Fruit fly (Drosophila melanogaster) whole organism, embryonic: ENCODE data around the gene bab2.
A peak's percentile ranks its signal among the peaks of the same experiment; 100 is the strongest.

Experiments used
- CG11504 ChIP-seq: fragments of 200-800 bp; sonication (Bioruptor generic); optimal IDR thresholded peaks from 3 replicates; lab custom pipeline; 2019; ENCODE audit warnings: missing biosample characterization, mild to moderate bottlenecking, missing genetic modification characterization, moderate library complexity
- CG11560 ChIP-seq: fragments of 200-800 bp; sonication (Bioruptor generic); IDR thresholded peaks from 3 replicates; pipeline ENCODE4 v1.3.6; 2022; ENCODE audit warnings: missing biosample characterization, missing genetic modification characterization
- CG11723 ChIP-seq: fragments of 200-800 bp; sonication (Bioruptor generic); optimal IDR thresholded peaks from 2 replicates; lab custom pipeline; 2017; ENCODE audit warnings: missing biosample characterization, mild to moderate bottlenecking, missing genetic modification characterization
- CG12104 ChIP-seq: fragments of 200-800 bp; sonication (Bioruptor generic); optimal IDR thresholded peaks from 3 replicates; lab custom pipeline; 2016; ENCODE audit warnings: missing biosample characterization, missing genetic modification characterization
- CG12299 ChIP-seq: fragments of 200-800 bp; sonication (Bioruptor generic); optimal IDR thresholded peaks from 2 replicates; lab custom pipeline; 2018; ENCODE audit warnings: missing biosample characterization, mild to moderate bottlenecking, missing genetic modification characterization
- CG12744 ChIP-seq: fragments of 200-800 bp; sonication (Bioruptor generic); optimal IDR thresholded peaks from 2 replicates; lab custom pipeline; 2016; ENCODE audit warnings: missing biosample characterization, missing genetic modification characterization
- CG13287 ChIP-seq: fragments of 200-800 bp; sonication (Bioruptor generic); IDR thresholded peaks from 2 replicates; pipeline ENCODE4 v1.3.6; 2022; ENCODE audit warnings: missing biosample characterization, missing genetic modification characterization; ENCODE audit not compliant: partially characterized antibody
- CG14667 ChIP-seq: fragments of 200-800 bp; sonication (Bioruptor generic); IDR thresholded peaks from 2 replicates; pipeline ENCODE4 v1.3.6; 2022; ENCODE audit warnings: missing biosample characterization, missing genetic modification characterization
- CG15479 ChIP-seq: fragments of 200-800 bp; sonication (Bioruptor generic); optimal IDR thresholded peaks from 3 replicates; lab custom pipeline; 2019; ENCODE audit warnings: missing biosample characterization, mild to moderate bottlenecking, missing genetic modification characterization, moderate library complexity
- CG15696 ChIP-seq: fragments of 200-800 bp; sonication (Bioruptor generic); optimal IDR thresholded peaks from 2 replicates; lab custom pipeline; 2019; ENCODE audit warnings: missing biosample characterization, mild to moderate bottlenecking, missing genetic modification characterization, moderate library complexity
- CG17361 ChIP-seq: fragments of 200-800 bp; sonication (Bioruptor generic); IDR thresholded peaks from 3 replicates; pipeline ENCODE4 v1.3.6; 2022; ENCODE audit warnings: missing biosample characterization, missing genetic modification characterization
- CG1792 ChIP-seq: fragments of 200-800 bp; sonication (Bioruptor generic); optimal IDR thresholded peaks from 2 replicates; lab custom pipeline; 2016; ENCODE audit warnings: missing biosample characterization, missing genetic modification characterization
- CG32767 ChIP-seq: fragments of 200-800 bp; sonication (Bioruptor generic); IDR thresholded peaks from 2 replicates; pipeline ENCODE4 v1.3.6; 2022; ENCODE audit warnings: missing biosample characterization, missing genetic modification characterization
- CG32772 ChIP-seq: fragments of 200-800 bp; sonication (Bioruptor generic); IDR thresholded peaks from 2 replicates; pipeline ENCODE4 v1.3.6; 2022; ENCODE audit warnings: missing biosample characterization, missing genetic modification characterization
- CG3838 ChIP-seq: fragments of 200-800 bp; sonication (Bioruptor generic); optimal IDR thresholded peaks from 3 replicates; lab custom pipeline; 2016; ENCODE audit warnings: missing biosample characterization, missing genetic modification characterization
- CG3847 ChIP-seq: fragments of 200-800 bp; sonication (Bioruptor generic); IDR thresholded peaks from 2 replicates; pipeline ENCODE4 v1.3.6; 2022; ENCODE audit warnings: missing biosample characterization, missing genetic modification characterization
- CG4404 ChIP-seq: fragments of 200-800 bp; sonication (Bioruptor generic); IDR thresholded peaks from 2 replicates; pipeline ENCODE4 v1.3.6; 2022; ENCODE audit warnings: missing biosample characterization, missing genetic modification characterization
- CG5245 ChIP-seq: fragments of 200-800 bp; sonication (Bioruptor generic); optimal IDR thresholded peaks from 3 replicates; lab custom pipeline; 2016; ENCODE audit warnings: missing biosample characterization, missing genetic modification characterization
- CG7357 ChIP-seq: fragments of 200-800 bp; sonication (Bioruptor generic); IDR thresholded peaks from 3 replicates; pipeline ENCODE4 v1.3.6; 2022; ENCODE audit warnings: missing biosample characterization, missing genetic modification characterization
- CG7745 ChIP-seq: fragments of 200-800 bp; sonication (Bioruptor generic); optimal IDR thresholded peaks from 2 replicates; lab custom pipeline; 2018; ENCODE audit warnings: missing biosample characterization, mild to moderate bottlenecking, missing genetic modification characterization, moderate library complexity
- CG7928 ChIP-seq: fragments of 200-800 bp; sonication (Bioruptor generic); optimal IDR thresholded peaks from 2 replicates; lab custom pipeline; 2017; ENCODE audit warnings: missing biosample characterization, mild to moderate bottlenecking, missing genetic modification characterization
- CG8388 ChIP-seq: fragments of 200-800 bp; sonication (Bioruptor generic); optimal IDR thresholded peaks from 2 replicates; lab custom pipeline; 2019; ENCODE audit warnings: missing biosample characterization, mild to moderate bottlenecking, missing genetic modification characterization, moderate library complexity
- CTCF ChIP-seq: fragments of 200-800 bp; sonication (Bioruptor generic); optimal IDR thresholded peaks from 2 replicates; lab custom pipeline; 2017; ENCODE audit warnings: missing biosample characterization, mild to moderate bottlenecking, missing genetic modification characterization, moderate library complexity
- Dref ChIP-seq: fragments of 200-800 bp; sonication (Bioruptor generic); IDR thresholded peaks from 2 replicates; pipeline ENCODE4 v1.3.6; 2022; ENCODE audit warnings: missing biosample characterization, missing genetic modification characterization
- ERR ChIP-seq: fragments of 200-800 bp; sonication (Bioruptor generic); optimal IDR thresholded peaks from 2 replicates; lab custom pipeline; 2016; ENCODE audit warnings: missing biosample characterization, missing genetic modification characterization
- HHEX ChIP-seq: fragments of 200-800 bp; sonication (Bioruptor generic); optimal IDR thresholded peaks from 3 replicates; lab custom pipeline; 2017; ENCODE audit warnings: missing biosample characterization, mild to moderate bottlenecking, missing genetic modification characterization, missing genetic modification reagents
- Hr39 ChIP-seq: fragments of >200 bp; optimal IDR thresholded peaks from 2 replicates; lab custom pipeline; 2017
- Lpt ChIP-seq: fragments of >200 bp; optimal IDR thresholded peaks from 2 replicates; lab custom pipeline; 2018; ENCODE audit warnings: missing biosample characterization, missing genetic modification characterization
- MESR4 ChIP-seq: fragments of 200-800 bp; sonication (Bioruptor generic); optimal IDR thresholded peaks from 2 replicates; lab custom pipeline; 2018; ENCODE audit warnings: missing biosample characterization, mild to moderate bottlenecking, missing genetic modification characterization, moderate library complexity
- Poxn ChIP-seq: fragments of 200-800 bp; sonication (Bioruptor generic); IDR thresholded peaks from 2 replicates; pipeline ENCODE4 v1.3.6; 2022; ENCODE audit warnings: missing biosample characterization, missing genetic modification characterization
- Side ChIP-seq: fragments of 200-800 bp; sonication (Bioruptor generic); optimal IDR thresholded peaks from 2 replicates; lab custom pipeline; 2016; ENCODE audit warnings: missing biosample characterization, missing genetic modification characterization
- Xbp1 ChIP-seq: fragments of 200-800 bp; sonication (Bioruptor generic); optimal IDR thresholded peaks from 3 replicates; lab custom pipeline; 2016; ENCODE audit warnings: missing biosample characterization, mild to moderate bottlenecking, missing genetic modification characterization
- ase ChIP-seq: fragments of 200-800 bp; sonication (Bioruptor generic); IDR thresholded peaks from 3 replicates; pipeline ENCODE4 v1.3.6; 2022; ENCODE audit warnings: missing biosample characterization, missing genetic modification characterization
- cato ChIP-seq: fragments of 200-800 bp; sonication (Bioruptor generic); optimal IDR thresholded peaks from 2 replicates; lab custom pipeline; 2016; ENCODE audit warnings: missing biosample characterization, missing genetic modification characterization, borderline replicate concordance
- chm ChIP-seq: fragments of 200-800 bp; sonication (Bioruptor generic); IDR thresholded peaks from 2 replicates; pipeline ENCODE4 v1.3.6; 2022; ENCODE audit warnings: missing biosample characterization, missing genetic modification characterization
- croc ChIP-seq: fragments of 200-800 bp; sonication (Bioruptor generic); conservative IDR thresholded peaks from 3 replicates; pipeline ENCODE4 v1.3.6; 2022; ENCODE audit warnings: missing biosample characterization, missing genetic modification characterization
- crp ChIP-seq, 2 experiments: fragments of 200-800 bp; sonication (Bioruptor generic); optimal IDR thresholded peaks; 2 replicates in 1 of 2; 3 replicates in 1 of 2; lab custom pipeline; 2017; ENCODE audit warnings: missing biosample characterization in 2 of 2, missing genetic modification characterization in 2 of 2, mild to moderate bottlenecking in 1 of 2, moderate library complexity in 1 of 2
- gcm2 ChIP-seq: fragments of 200-800 bp; sonication (Bioruptor generic); optimal IDR thresholded peaks from 2 replicates; lab custom pipeline; 2016; ENCODE audit warnings: missing biosample characterization, missing genetic modification characterization
- grau ChIP-seq: fragments of 200-800 bp; optimal IDR thresholded peaks from 3 replicates; lab custom pipeline; 2019; ENCODE audit warnings: missing biosample characterization, mild to moderate bottlenecking, missing genetic modification characterization, moderate library complexity
- grn ChIP-seq: fragments of 200-800 bp; sonication (Bioruptor generic); optimal IDR thresholded peaks from 3 replicates; lab custom pipeline; 2017; ENCODE audit warnings: missing biosample characterization, missing genetic modification characterization
- hkb ChIP-seq, 2 experiments: fragments of 200-800 bp in 1 of 2; fragments of >200 bp in 1 of 2; sonication (Bioruptor generic) in 1 of 2; IDR thresholded peaks in 1 of 2; optimal IDR thresholded peaks in 1 of 2; 2 replicates each; pipeline versions ENCODE4 v1.3.6 to Lab custom; 2017 to 2022; ENCODE audit warnings: missing biosample characterization in 1 of 2, missing genetic modification characterization in 1 of 2
- hth ChIP-seq: fragments of >200 bp; optimal IDR thresholded peaks from 2 replicates; lab custom pipeline; 2017; ENCODE audit warnings: inconsistent platforms
- luna ChIP-seq: fragments of 200-800 bp; sonication (Bioruptor generic); optimal IDR thresholded peaks from 2 replicates; lab custom pipeline; 2016; ENCODE audit warnings: missing biosample characterization, missing genetic modification characterization
- nerfin-2 ChIP-seq: fragments of 200-800 bp; sonication (Bioruptor generic); IDR thresholded peaks from 2 replicates; pipeline ENCODE4 v1.3.6; 2022; ENCODE audit warnings: missing biosample characterization, missing genetic modification characterization; ENCODE audit not compliant: partially characterized antibody
- onecut ChIP-seq: fragments of 200-800 bp; sonication (Bioruptor generic); IDR thresholded peaks from 2 replicates; pipeline ENCODE4 v1.3.6; 2022; ENCODE audit warnings: missing biosample characterization, missing genetic modification characterization
- p53 ChIP-seq: fragments of 200-800 bp; sonication (Bioruptor generic); optimal IDR thresholded peaks from 2 replicates; lab custom pipeline; 2016; ENCODE audit warnings: missing biosample characterization, missing genetic modification characterization
- pros ChIP-seq: fragments of 200-800 bp; sonication (Bioruptor generic); optimal IDR thresholded peaks from 3 replicates; lab custom pipeline; 2019; ENCODE audit warnings: missing biosample characterization, mild to moderate bottlenecking, missing genetic modification characterization, moderate library complexity
- ranshi ChIP-seq: fragments of 200-800 bp; sonication (Bioruptor generic); IDR thresholded peaks from 2 replicates; pipeline ENCODE4 v1.3.6; 2022; ENCODE audit warnings: missing biosample characterization, missing genetic modification characterization
- ro ChIP-seq: fragments of 200-800 bp; sonication (Bioruptor generic); IDR thresholded peaks from 2 replicates; pipeline ENCODE4 v1.3.6; 2022; ENCODE audit warnings: missing biosample characterization, missing genetic modification characterization
- sna ChIP-seq: fragments of 200-800 bp; sonication (Bioruptor generic); IDR thresholded peaks from 2 replicates; pipeline ENCODE4 v1.3.6; 2022; ENCODE audit warnings: missing biosample characterization, missing genetic modification characterization; ENCODE audit not compliant: partially characterized antibody
- sqz ChIP-seq: fragments of 200-800 bp; sonication (Bioruptor generic); optimal IDR thresholded peaks from 3 replicates; lab custom pipeline; 2018; ENCODE audit warnings: missing biosample characterization, mild to moderate bottlenecking, missing genetic modification characterization

The bab2 gene

DNA sequence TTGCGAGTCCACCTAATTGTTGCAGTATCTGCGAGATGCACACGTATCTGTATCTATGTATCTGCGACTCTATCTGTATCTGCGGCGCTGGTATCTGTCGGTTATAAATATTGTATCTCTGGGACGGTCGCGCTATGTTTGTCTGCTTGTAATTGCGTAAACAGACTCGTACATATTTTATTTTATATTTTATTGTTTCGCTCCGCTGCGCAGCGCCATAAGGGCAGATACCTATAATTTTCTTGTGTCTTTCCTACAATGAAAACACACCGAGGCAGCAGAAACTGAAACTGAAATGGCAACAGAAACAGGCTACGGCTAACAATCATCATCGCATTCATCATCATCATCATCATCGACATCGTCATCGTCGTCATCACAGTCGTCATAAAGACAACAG, 8.6 kb downstream of the bab2 start (continued):
- no peak for TF ChIP-seq CG3838 (GFP tag; lab: Kevin White, UChicago)
- no peak for TF ChIP-seq CG12744 (GFP tag; lab: Kevin White, UChicago)
- TF ChIP-seq ase (GFP tag; lab: Robert Waterston, UW): no peak
- TF ChIP-seq CG12299 (tag; lab: Kevin White, UChicago): no peak
- TF ChIP-seq CG32767 (GFP tag; lab: Robert Waterston, UW): no peak
- no peak for TF ChIP-seq nerfin-2 (GFP tag; lab: Robert Waterston, UW)
- TF ChIP-seq grau (tag; lab: Kevin White, UChicago): no peak
- no peak for TF ChIP-seq CG17361 (GFP tag; lab: Robert Waterston, UW)
- TF ChIP-seq chm (GFP tag; lab: Robert Waterston, UW): no peak
- no peak for TF ChIP-seq CTCF (GFP tag; lab: Kevin White, UChicago)
- TF ChIP-seq Lpt: no peak
- no peak for TF ChIP-seq CG8388 (GFP tag; lab: Kevin White, UChicago)
- TF ChIP-seq CG7357 (GFP tag; lab: Robert Waterston, UW): no peak
- TF ChIP-seq CG15696: no peak
- no peak for TF ChIP-seq CG7928 (GFP tag; lab: Kevin White, UChicago)
- TF ChIP-seq CG4404 (GFP tag; lab: Robert Waterston, UW): no peak
- no peak for TF ChIP-seq sna
- no peak for TF ChIP-seq ranshi
- TF ChIP-seq Xbp1 (GFP tag; lab: Kevin White, UChicago): no peak
- TF ChIP-seq p53: no peak
- no peak for TF ChIP-seq CG32772 (GFP tag; lab: Robert Waterston, UW)
- TF ChIP-seq Hr39 (lab: Kevin White, UChicago): no peak
- no peak for TF ChIP-seq CG11723 (GFP tag; lab: Kevin White, UChicago)
- TF ChIP-seq hkb (optimal IDR thresholded peaks at IDR 0.05; lab: Kevin White, UChicago): no peak
- no peak for TF ChIP-seq hkb (GFP tag; IDR thresholded peaks at IDR 0.05; lab: Robert Waterston, UW)
- TF ChIP-seq gcm2: no peak
- TF ChIP-seq ERR (GFP tag; lab: Kevin White, UChicago): no peak
- no peak for TF ChIP-seq CG14667 (GFP tag; lab: Robert Waterston, UW)
- no peak for TF ChIP-seq CG1792 (GFP tag; lab: Kevin White, UChicago)
- no peak for TF ChIP-seq onecut (GFP tag; lab: Robert Waterston, UW)
- peak; percentile 17 for TF ChIP-seq pros (GFP tag; lab: Kevin White, UChicago)
- no peak for TF ChIP-seq CG3847
- no peak for TF ChIP-seq cato
- peak; percentile 13 for TF ChIP-seq CG15479 (GFP tag; lab: Kevin White, UChicago)
- peak; percentile 13 for TF ChIP-seq CG11504 (tag; lab: Kevin White, UChicago)

DNA sequence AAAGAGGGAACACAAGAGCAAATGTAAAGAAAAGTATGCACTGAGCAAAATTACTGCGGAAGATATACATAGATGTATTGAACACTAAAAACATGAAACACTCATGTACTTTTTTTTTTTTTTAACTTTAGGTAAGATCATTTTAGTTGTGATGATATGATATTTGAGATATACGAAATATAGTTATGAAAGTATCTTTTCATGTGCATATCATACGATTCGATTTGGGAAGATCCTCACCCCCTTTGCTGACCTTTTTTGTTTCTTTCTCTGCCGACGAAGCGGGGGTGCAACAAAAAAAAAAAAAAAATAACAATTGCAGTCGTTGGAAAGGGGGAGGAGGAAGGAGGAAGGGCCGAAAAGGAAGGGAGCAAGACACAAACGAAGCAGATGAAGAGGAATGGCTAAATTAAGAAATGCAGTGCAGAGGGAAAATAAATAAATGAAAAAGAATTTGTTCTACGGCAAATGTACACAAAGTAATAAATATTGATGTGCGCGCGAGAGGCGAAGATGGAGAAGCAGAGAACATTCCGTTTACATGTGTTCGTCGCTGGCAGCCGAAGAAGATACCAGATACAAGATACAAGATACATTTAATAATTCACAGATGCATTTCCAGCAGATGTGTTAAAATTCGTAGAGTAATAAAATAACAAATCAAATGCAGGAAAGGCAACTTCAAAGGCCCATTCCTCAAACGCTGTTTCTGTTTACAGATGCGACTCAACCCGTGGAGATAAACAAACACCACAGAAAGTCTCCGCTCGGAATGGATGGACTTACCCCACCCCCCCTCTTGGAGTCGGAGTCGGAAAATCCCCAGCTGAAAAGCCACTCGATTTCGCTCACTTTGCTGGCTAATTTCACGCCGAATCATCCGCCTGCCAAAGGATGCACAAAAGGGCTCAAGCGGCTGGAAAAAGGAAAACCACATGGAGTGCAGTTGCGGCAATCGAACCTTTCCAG, 9.8 kb downstream of the bab2 start:
- peak; percentile 19 for TF ChIP-seq CG7745 (tag; lab: Kevin White, UChicago)
- no peak for TF ChIP-seq CG11560
- no peak for TF ChIP-seq luna (GFP tag; lab: Kevin White, UChicago)
- no peak for TF ChIP-seq crp (GFP tag; optimal IDR thresholded peaks at IDR 0.05; lab: Kevin White, UChicago)
- TF ChIP-seq Poxn (GFP tag; lab: Robert Waterston, UW): no peak
- peak; percentile 35; the same call in 1 of the 2 replicates for TF ChIP-seq CG4404 (GFP tag; lab: Robert Waterston, UW)
- TF ChIP-seq CG5245 (GFP tag; lab: Kevin White, UChicago): peak; percentile 10
- no peak for TF ChIP-seq grn (GFP tag; lab: Kevin White, UChicago)
- TF ChIP-seq CG13287 (GFP tag; lab: Robert Waterston, UW): no peak
- no peak for TF ChIP-seq CG12104 (GFP tag; lab: Kevin White, UChicago)
- no peak for TF ChIP-seq MESR4 (GFP tag; lab: Kevin White, UChicago)
- TF ChIP-seq chm (GFP tag; lab: Robert Waterston, UW): no peak; the same call in 1 of the 2 replicates
- TF ChIP-seq Side (GFP tag; lab: Kevin White, UChicago): no peak
- TF ChIP-seq hth: no peak
- no peak for TF ChIP-seq HHEX (GFP tag; lab: Kevin White, UChicago)
- no peak for TF ChIP-seq Dref (GFP tag; lab: Robert Waterston, UW)
- TF ChIP-seq ro (GFP tag; lab: Robert Waterston, UW): no peak
- TF ChIP-seq sqz (GFP tag; lab: Kevin White, UChicago): peak; percentile 48
- TF ChIP-seq croc (GFP tag; lab: Robert Waterston, UW): peak; percentile 65
